Worm (Caenorhabditis elegans) whole organism, L3 larva: ENCODE data around the gene pgl-1.

Experiments
- ZK546.5 ChIP-seq: sonication (generic microtip); optimal IDR thresholded peaks from 2 replicates; lab custom pipeline; 2017; ENCODE audit warnings: missing biosample characterization, missing genetic modification characterization
- aly-2 ChIP-seq: fragments of 150-350 bp; optimal IDR thresholded peaks from 2 replicates; lab custom pipeline; 2014; ENCODE audit warnings: missing biosample characterization, missing genetic modification characterization
- ceh-9 ChIP-seq: sonication (generic microtip); optimal IDR thresholded peaks from 2 replicates; lab custom pipeline; 2018; ENCODE audit warnings: missing biosample characterization, missing genetic modification characterization
- daf-12 ChIP-seq: fragments of 150-350 bp; optimal IDR thresholded peaks from 2 replicates; lab custom pipeline; 2014; ENCODE audit warnings: missing biosample characterization, missing genetic modification reagents, missing genetic modification characterization
- egl-27 ChIP-seq: sonication (generic microtip); optimal IDR thresholded peaks from 4 replicates; lab custom pipeline; 2017; ENCODE audit warnings: missing biosample characterization, missing genetic modification reagents, missing genetic modification characterization
- egl-5 ChIP-seq: fragments of 150-350 bp; optimal IDR thresholded peaks from 2 replicates; lab custom pipeline; 2017; ENCODE audit warnings: missing biosample characterization, missing genetic modification reagents, missing genetic modification characterization, inconsistent platforms
- elt-1 ChIP-seq: fragments of 150-350 bp; optimal IDR thresholded peaks from 2 replicates; lab custom pipeline; 2014; ENCODE audit warnings: missing biosample characterization, missing genetic modification characterization
- elt-2 ChIP-seq: sonication (generic microtip); optimal IDR thresholded peaks from 2 replicates; lab custom pipeline; 2016; ENCODE audit warnings: missing genetic modification reagents, mild to moderate bottlenecking, missing genetic modification characterization, missing compliant biosample characterization
- eor-1 ChIP-seq, 2 experiments: fragments of 150-350 bp; optimal IDR thresholded peaks; 2 replicates each; lab custom pipeline; 2014 to 2018; ENCODE audit warnings: missing biosample characterization in 2 of 2, missing genetic modification characterization in 2 of 2
- fkh-10 ChIP-seq: sonication (generic microtip); optimal IDR thresholded peaks from 2 replicates; lab custom pipeline; 2017; ENCODE audit warnings: missing biosample characterization, missing genetic modification reagents, missing genetic modification characterization
- fkh-2 ChIP-seq: fragments of 150-350 bp; optimal IDR thresholded peaks from 2 replicates; lab custom pipeline; 2014; ENCODE audit warnings: missing biosample characterization, missing genetic modification reagents, missing genetic modification characterization
- fos-1 ChIP-seq: fragments of 150-350 bp; optimal IDR thresholded peaks from 2 replicates; lab custom pipeline; 2014; ENCODE audit warnings: missing biosample characterization, missing genetic modification characterization
- hmg-11 ChIP-seq: sonication (generic microtip); optimal IDR thresholded peaks from 2 replicates; lab custom pipeline; 2016; ENCODE audit warnings: missing genetic modification characterization, missing compliant biosample characterization
- lin-39 ChIP-seq: fragments of 150-350 bp; optimal IDR thresholded peaks from 2 replicates; lab custom pipeline; 2018; ENCODE audit warnings: missing biosample characterization, missing genetic modification reagents, missing genetic modification characterization
- lsy-12 ChIP-seq: sonication (generic microtip); optimal IDR thresholded peaks from 2 replicates; lab custom pipeline; 2016; ENCODE audit warnings: mild to moderate bottlenecking, missing genetic modification characterization, missing compliant biosample characterization
- mdl-1 ChIP-seq: fragments of 150-350 bp; optimal IDR thresholded peaks from 2 replicates; lab custom pipeline; 2014; ENCODE audit warnings: missing biosample characterization, missing genetic modification characterization
- mml-1 ChIP-seq: fragments of 150-350 bp; sonication (generic microtip); optimal IDR thresholded peaks from 3 replicates; lab custom pipeline; 2014; ENCODE audit warnings: missing biosample characterization, missing genetic modification characterization
- nfya-1 ChIP-seq: sonication (generic microtip); optimal IDR thresholded peaks from 2 replicates; lab custom pipeline; 2017; ENCODE audit warnings: missing genetic modification characterization, mild to moderate bottlenecking, missing compliant biosample characterization, antibody characterized with exemption, moderate library complexity; ENCODE audit not compliant: insufficient read depth
- nhr-12 ChIP-seq: fragments of 150-350 bp; optimal IDR thresholded peaks from 2 replicates; lab custom pipeline; 2014; ENCODE audit warnings: missing biosample characterization, missing genetic modification characterization
- nhr-23 ChIP-seq: fragments of 150-350 bp; optimal IDR thresholded peaks from 2 replicates; lab custom pipeline; 2014; ENCODE audit warnings: missing biosample characterization, missing genetic modification reagents, missing genetic modification characterization
- nhr-28 ChIP-seq: fragments of 150-350 bp; optimal IDR thresholded peaks from 2 replicates; lab custom pipeline; 2014; ENCODE audit warnings: missing biosample characterization, missing genetic modification characterization
- nhr-67 ChIP-seq: fragments of 150-350 bp; optimal IDR thresholded peaks from 2 replicates; lab custom pipeline; 2014; ENCODE audit warnings: missing biosample characterization, missing genetic modification characterization
- pqm-1 ChIP-seq: fragments of 150-350 bp; optimal IDR thresholded peaks from 2 replicates; lab custom pipeline; 2017; ENCODE audit warnings: missing biosample characterization, missing genetic modification characterization, inconsistent platforms
- skn-1 ChIP-seq: fragments of 150-350 bp; optimal IDR thresholded peaks from 2 replicates; lab custom pipeline; 2014; ENCODE audit warnings: missing biosample characterization, missing genetic modification characterization
- tbx-2 ChIP-seq: sonication (generic microtip); optimal IDR thresholded peaks from 2 replicates; lab custom pipeline; 2016; ENCODE audit warnings: mild to moderate bottlenecking, missing genetic modification characterization, missing compliant biosample characterization
- unc-39 ChIP-seq: sonication (generic microtip); optimal IDR thresholded peaks from 4 replicates; lab custom pipeline; 2017; ENCODE audit warnings: missing biosample characterization, missing genetic modification characterization
- zag-1 ChIP-seq: fragments of 150-350 bp; optimal IDR thresholded peaks from 2 replicates; lab custom pipeline; 2014; ENCODE audit warnings: missing biosample characterization, missing genetic modification characterization
- ztf-11 ChIP-seq: fragments of 150-350 bp; optimal IDR thresholded peaks from 2 replicates; lab custom pipeline; 2014; ENCODE audit warnings: missing biosample characterization, missing genetic modification characterization

The pgl-1 gene

DNA sequence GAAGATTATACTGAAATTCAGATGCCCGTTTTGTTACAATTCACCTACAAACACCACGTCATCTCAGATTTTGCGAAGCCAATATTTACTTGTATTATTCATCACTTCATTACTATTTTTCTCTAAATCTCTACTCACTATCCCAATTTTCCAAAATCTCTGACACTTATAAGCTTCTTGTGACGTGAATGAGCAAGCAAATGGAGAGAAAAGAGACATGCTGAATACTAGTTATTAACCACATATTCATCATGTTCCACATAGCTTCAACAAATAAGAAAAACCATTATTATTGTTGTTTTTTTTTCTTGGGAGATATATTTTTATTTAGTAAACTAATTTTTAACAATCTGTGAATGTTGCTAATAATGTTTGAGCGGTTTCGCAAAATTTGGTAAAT lies 25.9 kb downstream of the pgl-1 start:
- no peak for TF ChIP-seq elt-1 (tag; lab: Kevin White, UChicago)
- no peak for TF ChIP-seq zag-1
- no peak for TF ChIP-seq lsy-12 (tag; lab: Kevin White, UChicago)
- TF ChIP-seq hmg-11 = no peak
- no peak for TF ChIP-seq aly-2 (tag; lab: Kevin White, UChicago)
- TF ChIP-seq nhr-23 (tag; lab: Kevin White, UChicago) = no peak
- no peak for TF ChIP-seq ceh-9 (tag; lab: Kevin White, UChicago)
- TF ChIP-seq daf-12 (tag; lab: Kevin White, UChicago) = no peak
- TF ChIP-seq eor-1 (tag; optimal IDR thresholded peaks at IDR 0.05; lab: Kevin White, UChicago) = no peak
- TF ChIP-seq unc-39 (tag; lab: Kevin White, UChicago) = no peak
- TF ChIP-seq mml-1 (tag; lab: Kevin White, UChicago) = no peak
- no peak for TF ChIP-seq nhr-28 (tag; lab: Kevin White, UChicago)
- TF ChIP-seq fkh-10 (GFP tag; lab: Kevin White, UChicago) = no peak
- TF ChIP-seq nhr-12 (tag; lab: Kevin White, UChicago) = no peak
- TF ChIP-seq fkh-2 (tag; lab: Kevin White, UChicago) = no peak
- TF ChIP-seq lin-39 = no peak

ce11 chrIV:6946832-6947231 lies 30.3 kb downstream of the pgl-1 start:
- TF ChIP-seq nfya-1 (tag; lab: Kevin White, UChicago) = peak; percentile 22
- peak; percentile 7 for TF ChIP-seq lin-39
- TF ChIP-seq eor-1 (tag; optimal IDR thresholded peaks at IDR 0.05; lab: Kevin White, UChicago) = no peak
- no peak for TF ChIP-seq mdl-1 (tag; lab: Kevin White, UChicago)

DNA sequence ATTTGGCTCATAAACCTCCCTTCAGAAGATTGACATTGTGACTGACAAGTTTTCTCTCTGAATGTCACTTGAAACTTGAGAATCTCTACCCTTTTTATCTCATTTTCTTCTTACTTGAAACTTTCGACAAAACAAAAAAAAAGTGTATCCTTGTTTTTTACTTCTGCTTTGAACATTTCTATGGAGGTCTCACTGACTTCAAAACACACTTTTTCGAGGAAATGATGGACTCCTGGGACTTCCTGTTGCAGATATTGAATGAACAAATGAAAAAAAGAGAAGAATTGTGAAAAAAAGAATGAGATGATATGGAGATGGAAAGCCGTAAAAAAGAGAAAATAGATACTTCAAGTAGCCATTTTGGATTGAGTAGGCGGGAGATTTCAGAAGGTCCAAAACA lies 36.0 kb downstream of the pgl-1 start:
- TF ChIP-seq nhr-28 (tag; lab: Kevin White, UChicago) (no peak), fkh-10 (GFP tag; lab: Kevin White, UChicago) (peak; percentile 62), daf-12 (tag; lab: Kevin White, UChicago) (no peak), ZK546.5 (tag; lab: Kevin White, UChicago) (no peak)

- TF ChIP-seq tbx-2 (tag; lab: Kevin White, UChicago) = no peak
- TF ChIP-seq ceh-9 (tag; lab: Kevin White, UChicago) = no peak
- no peak for TF ChIP-seq nhr-67 (tag; lab: Kevin White, UChicago)
- TF ChIP-seq ztf-11 (tag; lab: Kevin White, UChicago) = no peak
- no peak for TF ChIP-seq fos-1 (tag; lab: Kevin White, UChicago)
Measured at ce11 chrIV:6937548-6937947, 39.6 kb downstream of the pgl-1 start, which contains the start of gene npr-12. Gene npr-12 (minus strand): TSS chrIV:6937648.

DNA sequence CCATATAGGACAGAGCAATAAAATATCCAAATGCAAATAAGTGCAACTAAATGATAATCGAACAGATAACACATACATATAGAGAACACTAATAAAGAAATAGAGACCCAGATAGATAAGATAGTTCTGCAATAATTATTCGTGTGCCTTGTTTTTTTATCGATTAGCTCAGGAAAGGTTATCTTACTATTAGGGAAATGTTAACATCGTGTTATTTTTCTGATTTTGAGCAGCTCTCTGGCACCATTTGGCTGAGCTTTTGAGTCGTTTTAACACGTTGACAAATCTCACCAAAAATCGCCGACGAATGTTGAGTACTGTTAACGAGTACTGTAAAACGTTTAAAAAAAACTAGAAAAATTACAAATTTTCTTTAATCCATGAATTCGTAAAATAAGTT lies 48.7 kb downstream of the pgl-1 start, which contains the start of gene cest-6:
TSS of gene cest-6 (minus strand) at position 101 of the 400 bp plus-strand sequence.
- TF ChIP-seq mml-1 (tag; lab: Kevin White, UChicago) (no peak), egl-27 (tag; lab: Kevin White, UChicago) (no peak), nhr-28 (tag; lab: Kevin White, UChicago) (no peak), zag-1 (no peak), pqm-1 (tag; lab: Kevin White, UChicago) (no peak), unc-39 (tag; lab: Kevin White, UChicago) (no peak), egl-5 (tag; lab: Kevin White, UChicago) (no peak), nhr-12 (tag; lab: Kevin White, UChicago) (no peak), fkh-2 (tag; lab: Kevin White, UChicago) (no peak), elt-2 (no peak), elt-1 (tag; lab: Kevin White, UChicago) (no peak), skn-1 (no peak), nhr-67 (tag; lab: Kevin White, UChicago) (no peak)

DNA sequence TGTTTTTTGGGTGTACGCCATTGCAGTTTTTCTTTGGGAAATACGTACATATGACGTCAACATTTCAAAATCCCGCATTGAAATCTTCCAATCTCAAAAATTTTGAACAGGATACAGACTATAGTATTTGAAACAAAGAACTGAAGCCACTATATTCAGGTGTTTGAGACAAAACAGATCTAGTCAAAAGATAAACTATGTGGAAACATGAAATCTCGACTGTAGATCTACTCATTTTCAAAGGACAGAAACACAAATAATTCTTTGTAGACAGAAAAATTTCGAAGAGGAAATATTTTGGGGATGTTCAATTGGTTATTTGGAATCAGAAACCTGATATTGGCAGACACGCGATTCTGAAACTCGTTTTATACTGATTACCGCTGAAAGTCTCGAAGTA lies 51.6 kb downstream of the pgl-1 start:
- TF ChIP-seq elt-1 (tag; lab: Kevin White, UChicago) = peak; percentile 78
- TF ChIP-seq fkh-2 (tag; lab: Kevin White, UChicago) = no peak
